Fruit fly (Drosophila melanogaster) S2 (cell line): ENCODE measurements around the gene CG1213.

ENCODE experiments used
- CG8478 ChIP-seq: fragments of >200 bp; optimal IDR thresholded peaks from 2 replicates; lab custom pipeline; 2018
- CTCF ChIP-seq, 2 experiments: fragments of >200 bp; optimal IDR thresholded peaks; 2 replicates each; lab custom pipeline; 2018

- TF ChIP-seq CG8478 (lab: Kevin White, UChicago) (no peak), CTCF (optimal IDR thresholded peaks at IDR 0.05; lab: Kevin White, UChicago) (no peak)
Measured at dm6 chr3R:5813157-5813659, 27.8 kb upstream of the CG1213 start, which contains the start of gene CG42675.
